Fruit fly (Drosophila melanogaster): ENCODE results near the gene CG34355.
A peak's percentile ranks its signal among the peaks of the same experiment; 100 is the strongest.

Gene CG34355

DNA sequence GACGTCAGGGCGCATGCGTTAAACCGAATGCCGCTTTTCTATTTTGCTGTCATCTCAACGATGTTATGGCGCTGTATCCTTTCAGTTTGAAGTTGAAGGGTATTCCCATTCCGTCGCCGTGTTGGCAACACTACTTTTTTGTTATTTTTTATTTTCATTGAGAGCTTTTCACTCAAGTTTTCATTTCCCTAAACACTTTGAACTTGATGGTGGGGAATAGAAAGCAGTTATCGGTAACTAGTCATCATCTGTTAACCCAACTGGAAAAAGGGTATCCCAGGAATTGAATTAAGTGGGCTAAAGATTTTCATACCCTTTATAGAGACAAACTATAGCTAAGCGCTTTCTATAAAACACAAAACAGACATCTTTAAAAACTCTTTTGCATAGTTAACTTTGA is 83.9 kb downstream of the CG34355 start (continued):
- no peak for TF ChIP-seq scrt (GFP tag; optimal IDR thresholded peaks at IDR 0.05)
- no peak for TF ChIP-seq mam (GFP tag; optimal IDR thresholded peaks at IDR 0.05)
- TF ChIP-seq CG9817 (tag; optimal IDR thresholded peaks at IDR 0.05) = no peak
- TF ChIP-seq CG10431 (GFP tag; optimal IDR thresholded peaks at IDR 0.05) = no peak
- TF ChIP-seq dmrt99B (tag; optimal IDR thresholded peaks at IDR 0.05) = no peak
- no peak for TF ChIP-seq CG18764 (GFP tag; optimal IDR thresholded peaks at IDR 0.05)
- TF ChIP-seq hbn (GFP tag; IDR thresholded peaks at IDR 0.05; ENCODE audit: partially characterized antibody) = no peak
- TF ChIP-seq cas (GFP tag; IDR thresholded peaks at IDR 0.05) = 0 out of 2 replicates have a peak, but pooled peaks have one; percentile 5
- TF ChIP-seq exex (tag; optimal IDR thresholded peaks at IDR 0.05) = no peak
- TF ChIP-seq Drgx (GFP tag; IDR thresholded peaks at IDR 0.05) = peak; percentile 5; the same call in 1 of the 2 replicates
- TF ChIP-seq zfh1 (GFP tag; IDR thresholded peaks at IDR 0.05) = peak; percentile 29; the same call in 1 of the 3 replicates
- TF ChIP-seq ci (GFP tag; IDR thresholded peaks at IDR 0.05) = peak; percentile 30; the same call in 1 of the 3 replicates
- TF ChIP-seq CG4820 (GFP tag; optimal IDR thresholded peaks at IDR 0.05) = no peak
- TF ChIP-seq Rfx (GFP tag; IDR thresholded peaks at IDR 0.05) = peak; percentile 41; the same call in 1 of the 2 replicates
- TF ChIP-seq CG11247 (GFP tag; IDR thresholded peaks at IDR 0.05) = no peak
- peak; percentile 65 for TF ChIP-seq Ets65A (GFP tag)
- TF ChIP-seq CG12769 (tag; optimal IDR thresholded peaks at IDR 0.05) = no peak
- TF ChIP-seq pum (GFP tag; optimal IDR thresholded peaks at IDR 0.05) = no peak
- peak; percentile 4 for TF ChIP-seq gem (tag; optimal IDR thresholded peaks at IDR 0.05)
- 0 out of 3 replicates have a peak, but pooled peaks have one; percentile 4 for TF ChIP-seq dysf (GFP tag; IDR thresholded peaks at IDR 0.05)
- TF ChIP-seq Gsc (GFP tag; IDR thresholded peaks at IDR 0.05) = no peak
- TF ChIP-seq zf30C (GFP tag; optimal IDR thresholded peaks at IDR 0.05) = no peak
- no peak for TF ChIP-seq gro (GFP tag; optimal IDR thresholded peaks at IDR 0.05)
- TF ChIP-seq NfI (GFP tag; optimal IDR thresholded peaks at IDR 0.05) = no peak
- TF ChIP-seq rib (GFP tag; IDR thresholded peaks at IDR 0.05) = no peak
- TF ChIP-seq CG8944 (GFP tag; optimal IDR thresholded peaks at IDR 0.05) = no peak
- TF ChIP-seq CG7786 (GFP tag; optimal IDR thresholded peaks at IDR 0.05) = no peak
- no peak for TF ChIP-seq CG17829 (tag; optimal IDR thresholded peaks at IDR 0.05)
- TF ChIP-seq p53 (GFP tag; optimal IDR thresholded peaks at IDR 0.05) = no peak
- peak; percentile 16; the same call in 1 of the 2 replicates for TF ChIP-seq stc (GFP tag; IDR thresholded peaks at IDR 0.05)

DNA sequence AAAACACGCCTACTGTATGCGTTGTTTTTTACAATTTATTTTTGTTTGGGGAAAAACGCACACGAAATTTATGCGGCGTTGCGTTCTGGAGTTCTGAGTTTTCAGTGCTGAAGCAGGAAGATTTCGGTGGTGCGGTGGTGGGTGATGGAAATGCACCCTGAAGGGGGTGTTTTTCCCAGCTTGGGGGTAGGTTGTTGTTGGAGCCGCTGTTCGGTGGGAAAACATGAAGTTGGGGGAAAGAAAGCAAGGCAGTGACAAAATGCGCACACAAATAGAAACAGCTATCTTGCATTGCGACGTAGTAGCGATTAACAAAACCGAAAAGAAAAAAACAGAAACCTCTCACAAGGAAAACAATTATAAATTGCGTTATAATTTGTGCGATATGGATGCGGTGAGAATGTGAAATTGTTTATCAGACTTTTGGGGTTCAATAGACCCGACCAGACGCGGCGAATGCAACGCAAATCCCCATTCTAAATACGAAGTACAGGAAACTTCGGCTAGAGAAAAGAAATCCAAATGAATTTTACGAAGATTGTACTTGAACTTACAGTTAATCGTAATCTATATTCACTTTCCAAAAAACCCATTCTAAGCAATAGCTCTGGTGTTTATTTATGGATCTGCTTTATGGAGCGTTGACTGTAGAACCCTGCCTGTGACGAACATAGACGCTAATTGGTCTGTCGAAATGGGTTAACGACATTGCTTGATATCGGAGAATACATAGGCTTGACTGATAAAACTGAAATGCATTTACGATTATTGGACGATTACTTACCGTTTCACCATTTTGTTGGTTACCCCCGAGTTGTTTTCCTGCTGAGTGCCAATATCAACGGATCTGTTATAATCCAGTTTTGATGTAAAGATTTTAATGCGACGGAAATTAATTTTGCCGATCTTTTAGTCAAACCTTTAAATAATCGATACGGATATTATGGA is 84.9 kb downstream of the CG34355 start:
- peak; percentile 28; the same call in 1 of the 2 replicates for TF ChIP-seq CG9932 (GFP tag; IDR thresholded peaks at IDR 0.05)
- TF ChIP-seq CG2712 (tag; optimal IDR thresholded peaks at IDR 0.05) = peak; percentile 36
- no peak for TF ChIP-seq HLH54F (GFP tag; optimal IDR thresholded peaks at IDR 0.05)
- TF ChIP-seq vnd (GFP tag; IDR thresholded peaks at IDR 0.05; ENCODE audit: partially characterized antibody) = no peak
- peak; percentile 51 for TF ChIP-seq row (GFP tag; IDR thresholded peaks at IDR 0.05)
- TF ChIP-seq CG18011 (GFP tag; optimal IDR thresholded peaks at IDR 0.05) = no peak
- peak; percentile 5 for TF ChIP-seq lilli (GFP tag; optimal IDR thresholded peaks at IDR 0.05)
- no peak for TF ChIP-seq NFAT (GFP tag; IDR thresholded peaks at IDR 0.05)
- TF ChIP-seq CG17385 (GFP tag; optimal IDR thresholded peaks at IDR 0.05) = peak; percentile 29
- TF ChIP-seq CG4820 (GFP tag; optimal IDR thresholded peaks at IDR 0.05) = no peak
- TF ChIP-seq pan (optimal IDR thresholded peaks at IDR 0.05) = no peak
- peak in 1 of 2 experiments; percentile 5 for TF ChIP-seq pan (GFP tag; optimal IDR thresholded peaks at IDR 0.05 in 1 of 2, IDR thresholded peaks at IDR 0.05 in 1 of 2)
- TF ChIP-seq CG18262 (tag; optimal IDR thresholded peaks at IDR 0.05) = peak; percentile 23
- TF ChIP-seq CG16779 (GFP tag; IDR thresholded peaks at IDR 0.05) = no peak
- TF ChIP-seq az2 (GFP tag; optimal IDR thresholded peaks at IDR 0.05) = no peak
- TF ChIP-seq CG31441 (GFP tag; IDR thresholded peaks at IDR 0.05) = 0 out of 2 replicates have a peak, but pooled peaks have one; percentile 13
- 0 out of 3 replicates have a peak, but pooled peaks have one; percentile 36 for TF ChIP-seq zfh1 (GFP tag; IDR thresholded peaks at IDR 0.05)
- TF ChIP-seq dmrt11E (tag; optimal IDR thresholded peaks at IDR 0.05) = peak; percentile 3
- no peak for TF ChIP-seq Lhr (GFP tag; optimal IDR thresholded peaks at IDR 0.05)
- peak; percentile 13 for TF ChIP-seq gcm (GFP tag; optimal IDR thresholded peaks at IDR 0.05)
- TF ChIP-seq grau (tag; optimal IDR thresholded peaks at IDR 0.05) = peak; percentile 90
- no peak for TF ChIP-seq zfh2 (GFP tag; optimal IDR thresholded peaks at IDR 0.05)

Measured in whole organism, embryonic.